Worm (Caenorhabditis elegans) whole organism, young adult: Measurements from ENCODE around the gene C05D9.4.

Experiments used
- B0336.3 ChIP-seq: fragments of 200-800 bp; sonication (Bioruptor generic); IDR thresholded peaks from 2 replicates; pipeline ENCODE4 v1.3.6; 2022; ENCODE audit warnings: missing genetic modification characterization, missing compliant biosample characterization
- C17E4.6 ChIP-seq: fragments of 200-800 bp; sonication (Bioruptor generic); IDR thresholded peaks from 2 replicates; pipeline ENCODE4 v1.3.6; 2022; ENCODE audit warnings: missing genetic modification reagents, missing genetic modification characterization, missing compliant biosample characterization
- F22D6.2 ChIP-seq: sonication (generic microtip); optimal IDR thresholded peaks from 2 replicates; lab custom pipeline; 2016; ENCODE audit warnings: mild to moderate bottlenecking, missing genetic modification characterization, missing compliant biosample characterization
- F23B12.7 ChIP-seq: sonication (generic microtip); optimal IDR thresholded peaks from 2 replicates; lab custom pipeline; 2017; ENCODE audit warnings: missing genetic modification characterization, mild to moderate bottlenecking, missing compliant biosample characterization, antibody characterized with exemption, moderate library complexity; ENCODE audit not compliant: insufficient read depth
- F37B4.10 ChIP-seq: fragments of 200-800 bp; sonication (Bioruptor generic); IDR thresholded peaks from 2 replicates; pipeline ENCODE4 v1.3.6; 2022; ENCODE audit warnings: missing genetic modification characterization, missing compliant biosample characterization
- F49E8.2 ChIP-seq: sonication (generic microtip); optimal IDR thresholded peaks from 3 replicates; lab custom pipeline; 2017; ENCODE audit warnings: missing genetic modification characterization, mild to moderate bottlenecking, missing compliant biosample characterization, antibody characterized with exemption, moderate library complexity; ENCODE audit not compliant: insufficient read depth
- F55B11.4 ChIP-seq: sonication (generic microtip); optimal IDR thresholded peaks from 2 replicates; lab custom pipeline; 2016; ENCODE audit warnings: missing compliant biosample characterization, missing genetic modification characterization, borderline replicate concordance; ENCODE audit not compliant: insufficient read depth
- F57C9.4 ChIP-seq: sonication (generic microtip); optimal IDR thresholded peaks from 2 replicates; lab custom pipeline; 2017; ENCODE audit warnings: mild to moderate bottlenecking, missing genetic modification characterization, missing compliant biosample characterization
- T26A5.8 ChIP-seq: sonication (generic microtip); optimal IDR thresholded peaks from 2 replicates; lab custom pipeline; 2016; ENCODE audit warnings: missing genetic modification characterization, missing compliant biosample characterization
- Y53G8AR.9 ChIP-seq: fragments of 200-800 bp; sonication (Bioruptor generic); conservative IDR thresholded peaks from 2 replicates; pipeline ENCODE4 v1.3.6; 2022; ENCODE audit warnings: missing genetic modification reagents, missing genetic modification characterization, missing compliant biosample characterization
- Y56A3A.18 ChIP-seq: fragments of 200-800 bp; sonication (Bioruptor generic); IDR thresholded peaks from 2 replicates; pipeline ENCODE4 v1.3.6; 2022; ENCODE audit warnings: missing genetic modification reagents, missing genetic modification characterization, missing compliant biosample characterization
- Y67H2A.10 ChIP-seq: fragments of 200-800 bp; sonication (Bioruptor generic); conservative IDR thresholded peaks from 2 replicates; pipeline ENCODE4 v1.3.6; 2022; ENCODE audit warnings: missing genetic modification reagents, missing genetic modification characterization, missing compliant biosample characterization
- ZK185.1 ChIP-seq: sonication (generic microtip); optimal IDR thresholded peaks from 2 replicates; lab custom pipeline; 2016; ENCODE audit warnings: mild to moderate bottlenecking, missing genetic modification characterization, missing compliant biosample characterization; ENCODE audit not compliant: poor library complexity, severe bottlenecking
- ama-1 ChIP-seq, 3 experiments: fragments of 150-350 bp in 1 of 3; sonication (generic microtip) in 2 of 3; optimal IDR thresholded peaks; 2 replicates each; lab custom pipeline; 2014 to 2018; ENCODE audit warnings: missing biosample characterization in 2 of 3, missing genetic modification characterization in 2 of 3, missing genetic modification reagents in 2 of 3
- atf-7 ChIP-seq: sonication (generic microtip); optimal IDR thresholded peaks from 2 replicates; lab custom pipeline; 2017; ENCODE audit warnings: mild to moderate bottlenecking, missing genetic modification characterization, missing compliant biosample characterization
- attf-3 ChIP-seq: fragments of 200-800 bp; sonication (Bioruptor generic); conservative IDR thresholded peaks from 2 replicates; pipeline ENCODE4 v1.3.6; 2022; ENCODE audit warnings: missing genetic modification reagents, missing genetic modification characterization, missing compliant biosample characterization
- ccch-3 ChIP-seq: fragments of 200-800 bp; sonication (Bioruptor generic); optimal IDR thresholded peaks from 2 replicates; lab custom pipeline; 2018; ENCODE audit warnings: mild to moderate bottlenecking, missing genetic modification characterization, missing compliant biosample characterization
- cebp-1 ChIP-seq, 2 experiments: fragments of 200-800 bp in 1 of 2; sonication (Bioruptor generic) in 1 of 2; sonication (generic microtip) in 1 of 2; IDR thresholded peaks in 1 of 2; optimal IDR thresholded peaks in 1 of 2; 2 replicates each; pipeline versions ENCODE4 v1.3.6 to Lab custom; 2017 to 2022; ENCODE audit warnings: missing compliant biosample characterization in 2 of 2, missing genetic modification characterization in 2 of 2, mild to moderate bottlenecking in 1 of 2, missing genetic modification reagents in 1 of 2, moderate library complexity in 1 of 2
- cebp-2 ChIP-seq: fragments of 200-800 bp; sonication (Bioruptor generic); IDR thresholded peaks from 2 replicates; pipeline ENCODE4 v1.3.6; 2022; ENCODE audit warnings: missing genetic modification characterization, missing compliant biosample characterization
- ceh-27 ChIP-seq: fragments of 200-800 bp; sonication (Bioruptor generic); optimal IDR thresholded peaks from 2 replicates; lab custom pipeline; 2018; ENCODE audit warnings: mild to moderate bottlenecking, missing genetic modification characterization, moderate library complexity, missing compliant biosample characterization
- ceh-40 ChIP-seq: fragments of 200-800 bp; sonication (Bioruptor generic); IDR thresholded peaks from 2 replicates; pipeline ENCODE4 v1.3.6; 2022; ENCODE audit warnings: missing genetic modification characterization, missing compliant biosample characterization
- ceh-91 ChIP-seq: fragments of 200-800 bp; sonication (Bioruptor generic); IDR thresholded peaks from 2 replicates; pipeline ENCODE4 v1.3.6; 2022; ENCODE audit warnings: missing genetic modification reagents, missing genetic modification characterization, missing compliant biosample characterization
- chd-7 ChIP-seq: sonication (generic microtip); optimal IDR thresholded peaks from 2 replicates; lab custom pipeline; 2016; ENCODE audit warnings: mild to moderate bottlenecking, missing genetic modification characterization, moderate library complexity, missing compliant biosample characterization
- dox-1 ChIP-seq: fragments of 200-800 bp; sonication (Bioruptor generic); IDR thresholded peaks from 2 replicates; pipeline ENCODE4 v1.3.6; 2022; ENCODE audit warnings: missing genetic modification reagents, missing genetic modification characterization, missing compliant biosample characterization
- dpff-1 ChIP-seq: sonication (generic microtip); optimal IDR thresholded peaks from 2 replicates; lab custom pipeline; 2017; ENCODE audit warnings: mild to moderate bottlenecking, missing genetic modification characterization, missing compliant biosample characterization
- efl-1 ChIP-seq: fragments of 150-350 bp; optimal IDR thresholded peaks from 2 replicates; lab custom pipeline; 2014; ENCODE audit warnings: missing biosample characterization, missing genetic modification reagents, missing genetic modification characterization
- egrh-3 ChIP-seq: fragments of 200-800 bp; sonication (Bioruptor generic); IDR thresholded peaks from 2 replicates; pipeline ENCODE4 v1.3.6; 2022; ENCODE audit warnings: missing genetic modification reagents, missing genetic modification characterization, missing compliant biosample characterization
- gei-17 ChIP-seq: fragments of 200-800 bp; sonication (Bioruptor generic); optimal IDR thresholded peaks from 2 replicates; lab custom pipeline; 2018; ENCODE audit warnings: mild to moderate bottlenecking, missing genetic modification characterization, missing compliant biosample characterization
- him-1 ChIP-seq: sonication (generic microtip); optimal IDR thresholded peaks from 2 replicates; lab custom pipeline; 2016; ENCODE audit warnings: missing genotype, missing genetic modification reagents, missing genetic modification characterization, missing compliant biosample characterization
- hmg-20 ChIP-seq: fragments of 200-800 bp; sonication (Bioruptor generic); IDR thresholded peaks from 2 replicates; pipeline ENCODE4 v1.3.6; 2022; ENCODE audit warnings: missing genetic modification reagents, missing genetic modification characterization, missing compliant biosample characterization
- hsf-1 ChIP-seq: fragments of 200-800 bp; sonication (Bioruptor generic); IDR thresholded peaks from 2 replicates; pipeline ENCODE4 v1.3.6; 2022; ENCODE audit warnings: missing genetic modification reagents, missing genetic modification characterization, missing compliant biosample characterization
- let-607 ChIP-seq, 2 experiments: fragments of 200-800 bp in 1 of 2; sonication (Bioruptor generic) in 1 of 2; sonication (generic microtip) in 1 of 2; optimal IDR thresholded peaks; 2 replicates each; lab custom pipeline; 2016 to 2018; ENCODE audit warnings: mild to moderate bottlenecking in 2 of 2, missing compliant biosample characterization in 2 of 2, missing genetic modification characterization in 2 of 2, moderate library complexity in 2 of 2, missing genotype in 1 of 2
- lir-1 ChIP-seq: fragments of 200-800 bp; sonication (Bioruptor generic); conservative IDR thresholded peaks from 2 replicates; pipeline ENCODE4 v1.3.6; 2022; ENCODE audit warnings: missing genetic modification reagents, missing genetic modification characterization, missing compliant biosample characterization
- mel-28 ChIP-seq: sonication (generic microtip); optimal IDR thresholded peaks from 2 replicates; lab custom pipeline; 2016; ENCODE audit warnings: borderline replicate concordance, mild to moderate bottlenecking, missing genetic modification characterization, missing compliant biosample characterization
- nfya-1 ChIP-seq: sonication (generic microtip); optimal IDR thresholded peaks from 2 replicates; lab custom pipeline; 2017; ENCODE audit warnings: antibody characterized with exemption, missing compliant biosample characterization, missing genetic modification characterization, borderline replicate concordance; ENCODE audit not compliant: insufficient read depth
- nfya-2 ChIP-seq: fragments of 200-800 bp; sonication (Bioruptor generic); IDR thresholded peaks from 2 replicates; pipeline ENCODE4 v1.3.6; 2022; ENCODE audit warnings: missing genetic modification reagents, missing genetic modification characterization, missing compliant biosample characterization
- nfyb-1 ChIP-seq: fragments of 200-800 bp; sonication (Bioruptor generic); IDR thresholded peaks from 2 replicates; pipeline ENCODE4 v1.3.6; 2022; ENCODE audit warnings: missing genetic modification reagents, missing genetic modification characterization, missing compliant biosample characterization
- nhr-120 ChIP-seq: fragments of 200-800 bp; sonication (Bioruptor generic); IDR thresholded peaks from 2 replicates; pipeline ENCODE4 v1.3.6; 2022; ENCODE audit warnings: missing genetic modification characterization, missing compliant biosample characterization
- nhr-90 ChIP-seq: sonication (generic microtip); optimal IDR thresholded peaks from 2 replicates; lab custom pipeline; 2016; ENCODE audit warnings: missing genotype, mild to moderate bottlenecking, missing genetic modification characterization, missing compliant biosample characterization
- pbrm-1 ChIP-seq: fragments of 200-800 bp; sonication (Bioruptor generic); IDR thresholded peaks from 2 replicates; pipeline ENCODE4 v1.3.6; 2022; ENCODE audit warnings: missing genetic modification reagents, missing genetic modification characterization, missing compliant biosample characterization
- rcor-1 ChIP-seq: fragments of 200-800 bp; sonication (Bioruptor generic); IDR thresholded peaks from 2 replicates; pipeline ENCODE4 v1.3.6; 2022; ENCODE audit warnings: missing genetic modification reagents, missing genetic modification characterization, missing compliant biosample characterization
- sdz-38 ChIP-seq: sonication (generic microtip); optimal IDR thresholded peaks from 2 replicates; lab custom pipeline; 2016; ENCODE audit warnings: missing genotype, missing genetic modification characterization, missing compliant biosample characterization
- snpc-1.3 ChIP-seq: sonication (generic microtip); optimal IDR thresholded peaks from 2 replicates; lab custom pipeline; 2017; ENCODE audit warnings: missing genetic modification characterization, mild to moderate bottlenecking, missing compliant biosample characterization, antibody characterized with exemption, moderate library complexity, missing genotype, missing genetic modification reagents; ENCODE audit not compliant: insufficient read depth
- tlf-1 ChIP-seq: fragments of 200-800 bp; sonication (Bioruptor generic); optimal IDR thresholded peaks from 2 replicates; lab custom pipeline; 2018; ENCODE audit warnings: mild to moderate bottlenecking, missing genetic modification characterization, missing compliant biosample characterization
- unc-130 ChIP-seq: sonication (generic microtip); optimal IDR thresholded peaks from 2 replicates; lab custom pipeline; 2016; ENCODE audit warnings: missing genetic modification reagents, missing genetic modification characterization, missing compliant biosample characterization
- xnd-1 ChIP-seq: sonication (generic microtip); optimal IDR thresholded peaks from 2 replicates; lab custom pipeline; 2016; ENCODE audit warnings: missing genotype, missing genetic modification reagents, missing genetic modification characterization, missing compliant biosample characterization
- zfh-2 ChIP-seq: fragments of 200-800 bp; sonication (Bioruptor generic); conservative IDR thresholded peaks from 2 replicates; pipeline ENCODE4 v1.3.6; 2022; ENCODE audit warnings: missing genetic modification reagents, missing genetic modification characterization, missing compliant biosample characterization
- ztf-28 ChIP-seq: fragments of 200-800 bp; sonication (Bioruptor generic); IDR thresholded peaks from 2 replicates; pipeline ENCODE4 v1.3.6; 2022; ENCODE audit warnings: missing genetic modification reagents, missing genetic modification characterization, missing compliant biosample characterization

Gene C05D9.4

ce11 chrX:1089676-1090075 lies 18.2 kb upstream of the C05D9.4 start (continued):
- TF ChIP-seq F55B11.4 (tag; lab: Kevin White, UChicago) (no peak), gei-17 (GFP tag; lab: Kevin White, UChicago) (no peak), dox-1 (0 out of 2 replicates have a peak, but pooled peaks have one; percentile 27), tlf-1 (no peak), nhr-90 (no peak), ama-1 (optimal IDR thresholded peaks at IDR 0.05; lab: Kevin White, UChicago) (no peak), ama-1 (GFP tag; optimal IDR thresholded peaks at IDR 0.05; lab: Kevin White, UChicago) (no peak), ceh-91 (GFP tag; lab: Robert Waterston, UW) (no peak), ccch-3 (GFP tag; lab: Kevin White, UChicago) (no peak), cebp-2 (no peak), him-1 (tag; lab: Kevin White, UChicago) (peak; percentile 50), B0336.3 (GFP tag; lab: Robert Waterston, UW) (no peak), zfh-2 (GFP tag; lab: Robert Waterston, UW) (no peak), Y53G8AR.9 (no peak), rcor-1 (GFP tag; lab: Robert Waterston, UW) (no peak), egrh-3 (no peak), atf-7 (tag; lab: Kevin White, UChicago) (no peak), nfya-2 (GFP tag; lab: Robert Waterston, UW) (no peak), F49E8.2 (tag; lab: Kevin White, UChicago) (no peak), ZK185.1 (tag; lab: Kevin White, UChicago) (no peak), chd-7 (tag; lab: Kevin White, UChicago) (no peak), ceh-27 (GFP tag; lab: Kevin White, UChicago) (no peak), unc-130 (GFP tag; lab: Kevin White, UChicago) (no peak), dpff-1 (tag; lab: Kevin White, UChicago) (no peak), ceh-40 (GFP tag; lab: Robert Waterston, UW) (no peak), snpc-1.3 (tag; lab: Kevin White, UChicago) (peak; percentile 32), nhr-120 (GFP tag; lab: Robert Waterston, UW) (no peak), cebp-1 (GFP tag; IDR thresholded peaks at IDR 0.05; lab: Robert Waterston, UW) (no peak), cebp-1 (tag; optimal IDR thresholded peaks at IDR 0.05; lab: Kevin White, UChicago) (no peak), Y56A3A.18 (GFP tag; lab: Robert Waterston, UW) (no peak), C17E4.6 (no peak), pbrm-1 (GFP tag; lab: Robert Waterston, UW) (peak; percentile 71), efl-1 (no peak), nfya-1 (no peak), nfyb-1 (no peak), lir-1 (GFP tag; lab: Robert Waterston, UW) (no peak), let-607 (tag; optimal IDR thresholded peaks at IDR 0.05; lab: Kevin White, UChicago) (no peak), T26A5.8 (no peak), attf-3 (GFP tag; lab: Robert Waterston, UW) (no peak), xnd-1 (tag; lab: Kevin White, UChicago) (no peak), F57C9.4 (tag; lab: Kevin White, UChicago) (no peak), sdz-38 (no peak), F23B12.7 (tag; lab: Kevin White, UChicago) (no peak), F37B4.10 (GFP tag; lab: Robert Waterston, UW) (no peak), mel-28 (no peak), hsf-1 (GFP tag; lab: Robert Waterston, UW) (no peak), ztf-28 (GFP tag; lab: Robert Waterston, UW) (no peak), hmg-20 (GFP tag; lab: Robert Waterston, UW) (no peak), F22D6.2 (no peak), Y67H2A.10 (GFP tag; lab: Robert Waterston, UW) (no peak)
